Worm (Caenorhabditis elegans) whole organism, midembryonic: Measurements from ENCODE around the gene ZC239.16.
"Not testable (repeated sequence)": the region's sequence is repeated elsewhere in the genome, so short reads cannot be mapped to it uniquely, and the experiment has no call there.

Experiments used
- T22C8.4 ChIP-seq: fragments of 200-800 bp; sonication (Bioruptor generic); IDR thresholded peaks from 2 replicates; pipeline ENCODE4 v1.3.6; 2022; ENCODE audit warnings: missing genetic modification characterization, missing compliant biosample characterization
- cog-1 ChIP-seq: sonication (generic microtip); optimal IDR thresholded peaks from 2 replicates; lab custom pipeline; 2016; ENCODE audit warnings: missing genetic modification characterization, missing compliant biosample characterization
- flt-1 ChIP-seq: fragments of 200-800 bp; sonication (Bioruptor generic); IDR thresholded peaks from 2 replicates; pipeline ENCODE4 v1.3.6; 2022; ENCODE audit warnings: missing genetic modification characterization, missing compliant biosample characterization
- klf-2 ChIP-seq: fragments of 200-800 bp; sonication (Bioruptor generic); conservative IDR thresholded peaks from 2 replicates; pipeline ENCODE4 v1.3.6; 2022; ENCODE audit warnings: missing genetic modification reagents, missing genetic modification characterization, missing compliant biosample characterization
- med-1 ChIP-seq: sonication (generic microtip); optimal IDR thresholded peaks from 2 replicates; lab custom pipeline; 2017; ENCODE audit warnings: missing genetic modification characterization, mild to moderate bottlenecking, missing compliant biosample characterization, antibody characterized with exemption, missing genetic modification reagents; ENCODE audit not compliant: insufficient read depth
- ref-1 ChIP-seq: fragments of 200-800 bp; sonication (Bioruptor generic); conservative IDR thresholded peaks from 2 replicates; pipeline ENCODE4 v1.3.6; 2022; ENCODE audit warnings: missing genetic modification reagents, missing genetic modification characterization, missing compliant biosample characterization
- tab-1 ChIP-seq: fragments of 200-800 bp; sonication (Bioruptor generic); IDR thresholded peaks from 2 replicates; pipeline ENCODE4 v1.3.6; 2022; ENCODE audit warnings: missing genetic modification characterization, missing compliant biosample characterization
- ztf-23 ChIP-seq: fragments of 200-800 bp; sonication (Bioruptor generic); IDR thresholded peaks from 2 replicates; pipeline ENCODE4 v1.3.6; 2022; ENCODE audit warnings: missing genetic modification reagents, missing genetic modification characterization, missing compliant biosample characterization
- ztf-29 ChIP-seq: fragments of 200-800 bp; sonication (Bioruptor generic); IDR thresholded peaks from 2 replicates; pipeline ENCODE4 v1.3.6; 2022; ENCODE audit warnings: missing genetic modification reagents, missing genetic modification characterization, missing compliant biosample characterization

Gene ZC239.16

DNA sequence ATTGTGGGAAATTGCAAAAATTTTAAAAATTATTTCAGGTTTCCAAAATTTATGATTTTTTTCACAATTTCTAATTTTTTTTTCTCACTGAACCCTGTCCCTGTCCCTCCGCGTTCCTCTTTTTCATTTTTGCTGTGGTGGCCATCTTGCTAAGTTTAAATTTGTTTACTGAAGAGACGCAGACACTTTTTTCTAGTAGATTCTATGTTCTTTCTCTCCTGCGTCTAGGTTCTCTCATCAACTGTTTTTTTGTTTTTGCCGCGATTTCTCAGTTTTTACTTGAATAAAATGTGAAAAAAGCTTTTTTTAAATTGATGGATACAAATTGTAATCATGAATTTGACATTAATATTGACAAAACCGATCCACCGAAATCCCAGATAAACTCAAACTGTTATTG lies 15.9 kb downstream of the ZC239.16 start, which contains the start of gene ZC239.6:
TSS of gene ZC239.6 (plus strand) at position 381 of the 400 bp plus-strand sequence.
- TF ChIP-seq med-1 (GFP tag; lab: Kevin White, UChicago) (no peak), ztf-29 (no peak), T22C8.4 (no peak), cog-1 (tag; lab: Kevin White, UChicago) (no peak), ztf-23 (GFP tag; lab: Robert Waterston, UW) (no peak)

DNA sequence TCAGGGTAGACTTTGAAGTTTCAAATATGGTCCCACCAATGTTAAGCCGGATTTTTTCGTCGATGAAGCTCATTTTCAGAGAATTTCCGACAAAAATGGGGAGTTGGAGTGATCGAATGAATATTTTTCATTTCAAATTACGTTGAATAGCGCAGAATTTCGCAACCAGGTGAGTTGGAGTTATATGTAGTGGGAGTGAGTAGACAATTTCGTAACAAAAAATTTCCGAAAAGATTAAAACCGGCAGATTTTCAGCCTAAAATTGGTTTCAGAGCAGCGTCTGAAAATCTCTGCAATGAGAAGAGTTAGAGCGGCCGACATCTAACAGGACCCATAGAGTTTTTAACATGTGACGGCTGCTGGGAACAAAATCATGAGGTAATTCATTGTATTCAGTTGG lies 16.4 kb downstream of the ZC239.16 start, which contains the start of gene sdz-35:
TSS of gene sdz-35 (minus strand) at position 101 of the 400 bp plus-strand sequence.
- no peak for TF ChIP-seq flt-1 (GFP tag; lab: Robert Waterston, UW)
- no peak for TF ChIP-seq cog-1 (tag; lab: Kevin White, UChicago)
- no peak for TF ChIP-seq med-1 (GFP tag; lab: Kevin White, UChicago)
- no peak for TF ChIP-seq ztf-29
- no peak for TF ChIP-seq T22C8.4
- no peak for TF ChIP-seq ztf-23 (GFP tag; lab: Robert Waterston, UW)
- no peak for TF ChIP-seq tab-1 (GFP tag; lab: Robert Waterston, UW)
- TF ChIP-seq ref-1 (GFP tag; lab: Robert Waterston, UW) = no peak
- no peak for TF ChIP-seq klf-2 (GFP tag; lab: Robert Waterston, UW)

DNA sequence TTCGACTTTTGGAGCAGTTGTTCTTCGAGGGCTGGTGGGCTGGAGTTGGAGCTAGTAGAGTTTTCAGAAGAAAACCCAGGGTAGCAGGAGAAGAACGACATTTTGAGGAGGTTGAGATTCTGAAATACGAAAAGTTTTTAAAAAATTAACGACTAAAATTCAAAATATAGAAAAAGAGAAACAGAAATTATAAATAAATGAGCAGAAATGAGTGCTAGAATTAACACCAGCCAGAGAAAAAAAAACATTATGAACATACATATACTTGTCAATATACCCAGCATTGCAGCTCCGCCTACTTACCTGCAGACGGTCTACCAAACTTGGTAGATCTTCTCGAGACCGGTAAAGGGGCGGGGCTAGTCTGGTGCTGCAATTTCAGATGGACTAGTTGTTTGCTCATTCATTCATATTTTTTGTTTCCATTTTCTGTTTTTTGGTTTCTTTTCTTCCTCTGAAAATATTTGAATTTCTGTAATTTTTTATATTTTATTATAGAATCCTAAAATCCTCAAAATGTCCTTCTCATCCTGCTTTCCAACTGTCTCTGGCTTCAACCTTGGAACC lies 18.6 kb downstream of the ZC239.16 start, which contains the start of the genes ZC239.20 and ZC239.21:
TSS of gene ZC239.20 (minus strand) at position 101 of the 567 bp plus-strand sequence.
TSS of gene ZC239.21 (plus strand) at position 517 of the 567 bp plus-strand sequence.
- TF ChIP-seq tab-1 (GFP tag; lab: Robert Waterston, UW) = no peak
- TF ChIP-seq ztf-29 = no peak
- TF ChIP-seq ref-1 (GFP tag; lab: Robert Waterston, UW) = no peak
- TF ChIP-seq T22C8.4 = no peak
- no peak for TF ChIP-seq med-1 (GFP tag; lab: Kevin White, UChicago)
- TF ChIP-seq flt-1 (GFP tag; lab: Robert Waterston, UW) = no peak
- no peak for TF ChIP-seq ztf-23 (GFP tag; lab: Robert Waterston, UW)
- TF ChIP-seq klf-2 (GFP tag; lab: Robert Waterston, UW) = no peak
- no peak for TF ChIP-seq cog-1 (tag; lab: Kevin White, UChicago)

DNA sequence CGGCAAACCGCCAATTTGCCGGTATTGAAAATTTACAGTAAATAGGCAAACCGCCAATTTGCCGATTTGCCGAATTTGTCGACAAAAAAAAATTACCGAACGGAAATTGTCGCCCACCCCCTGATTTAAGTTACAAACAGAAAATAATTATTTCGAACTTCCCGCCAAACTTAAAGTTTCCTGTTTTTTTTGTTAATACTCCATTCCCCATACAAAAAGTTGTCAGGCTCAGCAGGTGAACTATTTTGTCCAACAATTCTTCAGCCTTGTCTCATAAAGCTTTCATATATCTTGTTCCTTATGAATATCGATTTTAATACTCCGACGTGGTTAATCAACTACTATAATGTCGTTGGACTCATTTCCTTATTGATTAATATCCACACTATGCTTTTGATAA lies 21.7 kb downstream of the ZC239.16 start, which contains the start of gene sri-50:
TSS of gene sri-50 (plus strand) at position 301 of the 400 bp plus-strand sequence.
- TF ChIP-seq med-1 (GFP tag; lab: Kevin White, UChicago) (no peak), klf-2 (GFP tag; lab: Robert Waterston, UW) (no peak), ztf-23 (GFP tag; lab: Robert Waterston, UW) (no peak), tab-1 (GFP tag; lab: Robert Waterston, UW) (no peak), flt-1 (GFP tag; lab: Robert Waterston, UW) (no peak), T22C8.4 (no peak), ref-1 (GFP tag; lab: Robert Waterston, UW) (no peak), ztf-29 (no peak), cog-1 (tag; lab: Kevin White, UChicago) (no peak)

DNA sequence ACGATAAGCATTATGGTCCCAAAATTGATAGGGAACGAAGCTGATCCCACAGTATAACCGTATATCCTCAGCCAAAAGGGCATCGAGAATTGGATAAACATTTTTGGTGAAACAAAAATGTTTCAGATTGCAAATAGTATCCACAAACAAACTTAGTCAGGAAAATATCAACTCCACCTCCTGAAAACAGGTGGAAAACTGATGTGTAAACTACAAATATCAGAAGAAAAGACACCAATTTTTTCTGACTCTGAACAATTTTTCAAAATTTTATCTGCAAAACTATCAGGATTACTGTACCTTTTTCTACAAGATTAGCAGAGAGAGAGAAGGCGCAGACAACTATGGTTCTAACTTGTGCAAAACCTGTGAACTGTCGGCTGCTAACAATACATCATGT lies 22.6 kb downstream of the ZC239.16 start, which contains the start of gene sri-53:
TSS of gene sri-53 (minus strand) at position 101 of the 400 bp plus-strand sequence.
- no peak for TF ChIP-seq flt-1 (GFP tag; lab: Robert Waterston, UW)

DNA sequence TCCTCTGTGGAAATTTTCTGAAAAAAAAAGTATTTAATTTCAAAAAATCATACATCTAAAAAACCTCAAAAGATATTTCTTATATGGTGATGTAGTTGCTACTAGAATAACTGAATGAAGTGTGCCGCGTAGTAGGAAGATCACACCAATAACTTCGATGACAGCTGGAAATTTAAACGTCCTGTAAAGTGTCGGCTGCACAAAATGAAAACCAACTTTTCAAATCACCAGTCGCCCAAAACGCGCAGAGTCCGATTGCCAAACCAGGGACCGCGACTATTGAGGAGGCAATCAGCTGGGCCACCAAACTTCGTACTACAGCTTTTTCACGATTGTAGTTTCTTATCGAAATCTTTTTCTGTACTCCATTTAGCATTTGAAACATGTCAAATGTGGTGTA lies 23.9 kb downstream of the ZC239.16 start, which contains the start of gene sri-48:
TSS of gene sri-48 (minus strand) at position 101 of the 400 bp plus-strand sequence.
- TF ChIP-seq tab-1 (GFP tag; lab: Robert Waterston, UW); ref-1 (GFP tag; lab: Robert Waterston, UW); T22C8.4: not testable (repeated sequence)

DNA sequence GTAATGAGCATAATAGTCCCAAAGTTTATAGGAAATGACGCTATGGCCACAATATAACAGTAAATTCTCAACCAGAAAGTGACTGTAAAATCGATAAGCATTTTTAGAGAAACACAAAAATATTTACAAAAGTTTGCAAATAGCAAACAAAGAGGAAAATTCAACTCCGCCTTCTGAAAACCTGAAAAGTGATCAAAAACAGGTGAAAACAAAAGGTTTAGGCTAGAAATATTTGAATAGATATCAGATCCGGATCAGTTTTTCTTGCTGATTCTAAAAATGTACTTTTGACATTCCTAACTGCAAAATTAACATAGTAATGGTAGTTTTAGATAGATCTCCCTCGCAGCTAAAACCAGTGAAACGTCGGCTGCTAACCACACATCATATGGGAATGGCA lies 26.1 kb downstream of the ZC239.16 start, which contains the start of gene sri-51:
TSS of gene sri-51 (minus strand) at position 101 of the 400 bp plus-strand sequence.
- no peak for TF ChIP-seq flt-1 (GFP tag; lab: Robert Waterston, UW)
- TF ChIP-seq cog-1 (tag; lab: Kevin White, UChicago) = no peak
- no peak for TF ChIP-seq med-1 (GFP tag; lab: Kevin White, UChicago)
- no peak for TF ChIP-seq klf-2 (GFP tag; lab: Robert Waterston, UW)
- TF ChIP-seq ztf-29 = no peak
- no peak for TF ChIP-seq ztf-23 (GFP tag; lab: Robert Waterston, UW)
- no peak for TF ChIP-seq tab-1 (GFP tag; lab: Robert Waterston, UW)
- TF ChIP-seq ref-1 (GFP tag; lab: Robert Waterston, UW) = no peak

DNA sequence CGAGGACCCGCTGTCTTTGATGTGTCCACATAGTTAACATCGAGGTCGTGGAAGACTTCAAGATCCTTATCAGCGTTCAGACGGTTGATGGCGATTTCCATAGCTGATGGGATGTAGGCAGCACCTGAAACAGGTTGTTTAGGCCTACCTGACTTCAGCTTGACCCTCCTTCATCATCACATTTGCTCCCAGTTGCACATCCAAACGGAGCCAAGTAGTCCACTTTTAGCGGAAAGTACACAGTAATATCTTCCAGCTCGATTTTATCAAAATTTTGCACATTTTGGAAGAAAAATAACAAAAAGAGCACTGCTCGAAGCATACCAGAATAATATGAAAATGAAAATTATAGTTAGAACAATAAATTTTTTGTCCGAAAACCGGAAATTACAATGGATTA lies 28.2 kb downstream of the ZC239.16 start, which contains the start of gene gcy-15:
TSS of gene gcy-15 (minus strand) at position 101 of the 400 bp plus-strand sequence.
- no peak for TF ChIP-seq cog-1 (tag; lab: Kevin White, UChicago)
- no peak for TF ChIP-seq med-1 (GFP tag; lab: Kevin White, UChicago)
- TF ChIP-seq ref-1 (GFP tag; lab: Robert Waterston, UW) = no peak
- TF ChIP-seq T22C8.4 = no peak
- TF ChIP-seq tab-1 (GFP tag; lab: Robert Waterston, UW) = no peak
- TF ChIP-seq ztf-23 (GFP tag; lab: Robert Waterston, UW) = no peak
- no peak for TF ChIP-seq ztf-29
- TF ChIP-seq klf-2 (GFP tag; lab: Robert Waterston, UW) = no peak
- TF ChIP-seq flt-1 (GFP tag; lab: Robert Waterston, UW) = no peak

DNA sequence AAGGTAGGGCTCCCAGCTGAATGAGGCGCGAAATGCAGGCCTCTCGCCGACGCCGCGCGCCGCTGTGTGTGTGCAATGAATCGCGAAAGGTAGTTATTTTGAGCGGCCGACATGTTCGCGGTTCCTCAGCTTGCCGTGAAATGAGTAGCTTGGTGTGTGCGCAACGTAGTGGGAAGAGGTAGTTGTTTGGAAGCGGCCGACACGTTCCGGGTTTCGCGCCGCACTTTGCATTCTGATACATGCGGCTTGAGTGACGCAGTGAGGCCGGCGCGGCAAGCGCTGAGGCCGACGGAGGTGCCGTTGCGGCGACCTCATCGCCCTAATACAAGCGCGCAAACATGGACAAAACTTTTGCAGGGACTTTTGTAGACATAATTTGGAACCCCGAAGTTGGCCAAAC lies 29.4 kb downstream of the ZC239.16 start:
- TF ChIP-seq T22C8.4 (no peak), cog-1 (tag; lab: Kevin White, UChicago) (no peak), ztf-23 (GFP tag; lab: Robert Waterston, UW) (no peak), med-1 (GFP tag; lab: Kevin White, UChicago) (no peak), ref-1 (GFP tag; lab: Robert Waterston, UW) (no peak), flt-1 (GFP tag; lab: Robert Waterston, UW) (no peak), klf-2 (GFP tag; lab: Robert Waterston, UW) (no peak), ztf-29 (no peak), tab-1 (GFP tag; lab: Robert Waterston, UW) (no peak)
